Worm (Caenorhabditis elegans) whole organism, late embryonic: Measurements from ENCODE around the gene exo-1.

Experiments
- ama-1 ChIP-seq: fragments of 150-350 bp; optimal IDR thresholded peaks from 2 replicates; lab custom pipeline; 2014
- ceh-22 ChIP-seq: sonication (generic microtip); optimal IDR thresholded peaks from 2 replicates; lab custom pipeline; 2017; ENCODE audit warnings: missing biosample characterization, missing genetic modification characterization
- ceh-30 ChIP-seq: fragments of 150-350 bp; optimal IDR thresholded peaks from 2 replicates; lab custom pipeline; 2014; ENCODE audit warnings: missing biosample characterization, missing genetic modification characterization
- nhr-11 ChIP-seq: fragments of 150-350 bp; optimal IDR thresholded peaks from 2 replicates; lab custom pipeline; 2014; ENCODE audit warnings: missing biosample characterization, missing genetic modification characterization
- pha-4 ChIP-seq: fragments of 150-350 bp; optimal IDR thresholded peaks from 2 replicates; lab custom pipeline; 2018; ENCODE audit warnings: missing biosample characterization, missing genetic modification reagents, missing genetic modification characterization
- sox-4 ChIP-seq: sonication (generic microtip); optimal IDR thresholded peaks from 2 replicates; lab custom pipeline; 2017; ENCODE audit warnings: mild to moderate bottlenecking, missing genetic modification characterization, inconsistent platforms, missing compliant biosample characterization

DNA sequence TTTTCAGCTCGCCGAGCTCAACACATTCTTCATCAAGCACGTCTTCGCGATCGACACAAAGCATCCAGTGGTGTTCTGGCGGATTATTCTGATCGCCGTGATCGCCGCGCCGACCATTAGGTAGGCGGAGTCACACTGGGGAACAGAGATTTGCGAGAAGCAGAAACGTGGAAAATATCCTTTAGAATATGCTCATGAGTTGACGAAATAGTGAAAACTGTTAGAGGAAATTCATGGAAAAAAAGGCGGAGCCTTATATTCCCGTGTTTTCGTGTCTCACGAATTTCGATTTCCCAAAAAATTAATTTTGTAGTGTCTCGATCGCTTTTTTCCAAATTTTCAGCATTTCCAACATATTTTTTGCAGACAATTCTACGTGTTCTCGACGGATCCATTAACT is 51.2 kb downstream of the exo-1 start:
- no peak for TF ChIP-seq nhr-11 (tag; lab: Kevin White, UChicago)
- TF ChIP-seq ceh-30 (tag; lab: Kevin White, UChicago) = no peak
- no peak for TF ChIP-seq ceh-22
- TF ChIP-seq pha-4 = no peak
- TF ChIP-seq sox-4 (tag; lab: Kevin White, UChicago) = no peak
- no peak for TF ChIP-seq ama-1 (lab: Kevin White, UChicago)
